ENCODE assay signal across 1 fruit fly cellular context in the genomic region with DNA sequence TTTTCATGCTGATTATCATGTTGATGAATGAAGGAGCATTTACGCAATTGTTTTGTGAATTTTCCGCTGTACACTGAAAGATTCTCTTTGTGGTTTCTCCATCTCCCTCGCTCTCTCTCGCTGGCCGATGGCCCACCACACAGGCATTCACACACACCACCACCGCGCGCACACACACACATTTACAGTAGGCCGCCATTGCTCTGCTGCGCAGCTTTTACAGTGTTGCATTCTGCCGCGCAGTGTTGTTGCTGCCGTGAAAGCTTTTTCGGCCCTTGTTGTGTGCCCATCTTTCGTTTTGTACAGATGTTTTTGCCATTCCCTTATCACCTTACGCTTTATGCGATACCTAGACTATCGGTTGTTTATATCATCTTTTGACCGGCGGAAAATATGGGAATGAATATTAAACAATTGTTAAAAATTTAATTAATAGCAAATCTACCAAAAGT.
TF ChIP-seq lines count a peak whose summit lies in the region.

No protein-coding gene starts in this region.

TF ChIP-seq in whole organism, embryonic, 481 proteins besides CTCF, POLR2A, EP300 and RAD21 (continued from another document and continues in another):
- TF ChIP-seq CG2120 (GFP tag; optimal IDR thresholded peaks at IDR 0.05; lab: Kevin White, UChicago) (peak; percentile 10), ato (GFP tag; IDR thresholded peaks at IDR 0.05; lab: Robert Waterston, UW; ENCODE audit: partially characterized antibody) (peak; percentile 50; the same call in 1 of the 2 replicates), ac (GFP tag; optimal IDR thresholded peaks at IDR 0.05; lab: Kevin White, UChicago) (no peak), exex (tag; optimal IDR thresholded peaks at IDR 0.05; lab: Kevin White, UChicago) (peak; percentile 21), row (GFP tag; IDR thresholded peaks at IDR 0.05; lab: Robert Waterston, UW) (peak; percentile 50; the same call in 2 of the 3 replicates), CG10959 (GFP tag; IDR thresholded peaks at IDR 0.05; lab: Robert Waterston, UW) (no peak), CG3847 (GFP tag; IDR thresholded peaks at IDR 0.05; lab: Robert Waterston, UW) (peak; percentile 42), Sin3A (optimal IDR thresholded peaks at IDR 0.05; lab: Kevin White, UChicago) (no peak), CG1832 (GFP tag; optimal IDR thresholded peaks at IDR 0.05; lab: Kevin White, UChicago) (peak; percentile 37), Hsf (GFP tag; optimal IDR thresholded peaks at IDR 0.05; lab: Kevin White, UChicago) (no peak), ind (GFP tag; optimal IDR thresholded peaks at IDR 0.05; lab: Kevin White, UChicago) (no peak), shn (GFP tag; optimal IDR thresholded peaks at IDR 0.05; lab: Kevin White, UChicago) (no peak), tgo (GFP tag; IDR thresholded peaks at IDR 0.05; lab: Robert Waterston, UW) (no peak), Sry-β (GFP tag; optimal IDR thresholded peaks at IDR 0.05; lab: Kevin White, UChicago) (no peak), CG30403 (GFP tag; optimal IDR thresholded peaks at IDR 0.05; lab: Kevin White, UChicago) (no peak), Hmx (GFP tag; optimal IDR thresholded peaks at IDR 0.05; lab: Kevin White, UChicago) (no peak), CG6272 (GFP tag; IDR thresholded peaks at IDR 0.05; lab: Robert Waterston, UW) (no peak), Nf-YB (GFP tag; optimal IDR thresholded peaks at IDR 0.05; lab: Kevin White, UChicago) (no peak), sna (GFP tag; IDR thresholded peaks at IDR 0.05; lab: Robert Waterston, UW; ENCODE audit: partially characterized antibody) (peak; percentile 72), HLH3B (GFP tag; IDR thresholded peaks at IDR 0.05; lab: Robert Waterston, UW) (no peak), lola (GFP tag; optimal IDR thresholded peaks at IDR 0.05; lab: Kevin White, UChicago) (no peak), Meics (GFP tag; optimal IDR thresholded peaks at IDR 0.05; lab: Kevin White, UChicago) (peak; percentile 5), klu (GFP tag; IDR thresholded peaks at IDR 0.05; lab: Robert Waterston, UW) (no peak), GATAe (GFP tag; conservative IDR thresholded peaks at IDR 0.05; lab: Robert Waterston, UW) (no peak), CG7357 (GFP tag; IDR thresholded peaks at IDR 0.05; lab: Robert Waterston, UW) (no peak), Xrp1 (GFP tag; IDR thresholded peaks at IDR 0.05; lab: Robert Waterston, UW) (no peak), Nf-YA (GFP tag; IDR thresholded peaks at IDR 0.05; lab: Robert Waterston, UW) (no peak), CG30020 (tag; optimal IDR thresholded peaks at IDR 0.05; lab: Kevin White, UChicago) (no peak), peb (GFP tag; IDR thresholded peaks at IDR 0.05; lab: Robert Waterston, UW) (no peak), ci (GFP tag; IDR thresholded peaks at IDR 0.05; lab: Robert Waterston, UW) (peak; percentile 57), Lim3 (GFP tag; IDR thresholded peaks at IDR 0.05; lab: Robert Waterston, UW) (no peak), Ada2b (GFP tag; IDR thresholded peaks at IDR 0.05; lab: Robert Waterston, UW) (no peak), lab (GFP tag; optimal IDR thresholded peaks at IDR 0.05; lab: Kevin White, UChicago) (peak; percentile 40), CG4328 (GFP tag; optimal IDR thresholded peaks at IDR 0.05; lab: Kevin White, UChicago) (no peak), gsb-n (tag; optimal IDR thresholded peaks at IDR 0.05; lab: Kevin White, UChicago) (no peak), CG12219 (GFP tag; optimal IDR thresholded peaks at IDR 0.05; lab: Kevin White, UChicago) (no peak), Atf-2 (GFP tag; optimal IDR thresholded peaks at IDR 0.05; lab: Kevin White, UChicago) (no peak), dpn (GFP tag; optimal IDR thresholded peaks at IDR 0.05; lab: Kevin White, UChicago) (no peak), NFAT (GFP tag; IDR thresholded peaks at IDR 0.05; lab: Robert Waterston, UW) (peak; percentile 56), Dbx (GFP tag; IDR thresholded peaks at IDR 0.05; lab: Robert Waterston, UW) (peak; percentile 35; the same call in 2 of the 3 replicates), CG2199 (GFP tag; IDR thresholded peaks at IDR 0.05; lab: Robert Waterston, UW) (0 out of 3 replicates have a peak, but pooled peaks have one; percentile 20), CG16863 (GFP tag; optimal IDR thresholded peaks at IDR 0.05; lab: Kevin White, UChicago) (no peak), CG18476 (GFP tag; optimal IDR thresholded peaks at IDR 0.05; lab: Kevin White, UChicago) (no peak), MESR4 (GFP tag; optimal IDR thresholded peaks at IDR 0.05; lab: Kevin White, UChicago) (peak; percentile 13), dati (GFP tag; IDR thresholded peaks at IDR 0.05; lab: Robert Waterston, UW) (no peak), CG15479 (GFP tag; optimal IDR thresholded peaks at IDR 0.05; lab: Kevin White, UChicago) (no peak), Sox100B (GFP tag; optimal IDR thresholded peaks at IDR 0.05; lab: Kevin White, UChicago) (no peak), CG31224 (GFP tag; IDR thresholded peaks at IDR 0.05; lab: Robert Waterston, UW) (no peak), ken (GFP tag; IDR thresholded peaks at IDR 0.05; lab: Robert Waterston, UW) (peak; percentile 52; the same call in 1 of the 3 replicates), Hmr (GFP tag; optimal IDR thresholded peaks at IDR 0.05; lab: Kevin White, UChicago) (no peak), ap (GFP tag; IDR thresholded peaks at IDR 0.05; lab: Robert Waterston, UW) (no peak), MTF-1 (GFP tag; optimal IDR thresholded peaks at IDR 0.05; lab: Kevin White, UChicago; ENCODE audit: borderline replicate concordance) (no peak), CG10654 (GFP tag; optimal IDR thresholded peaks at IDR 0.05; lab: Kevin White, UChicago) (no peak), tin (GFP tag; optimal IDR thresholded peaks at IDR 0.05; lab: Kevin White, UChicago) (no peak), CG1647 (GFP tag; optimal IDR thresholded peaks at IDR 0.05; lab: Kevin White, UChicago) (no peak), usp (GFP tag; optimal IDR thresholded peaks at IDR 0.05; lab: Kevin White, UChicago) (no peak), sr (GFP tag; IDR thresholded peaks at IDR 0.05; lab: Robert Waterston, UW) (no peak), NfI (GFP tag; optimal IDR thresholded peaks at IDR 0.05; lab: Kevin White, UChicago) (no peak), Fer1 (GFP tag; optimal IDR thresholded peaks at IDR 0.05; lab: Kevin White, UChicago) (peak; percentile 37), B-H1 (GFP tag; IDR thresholded peaks at IDR 0.05; lab: Robert Waterston, UW) (no peak), fru (optimal IDR thresholded peaks at IDR 0.05; lab: Kevin White, UChicago) (no peak), tio (GFP tag; optimal IDR thresholded peaks at IDR 0.05; lab: Kevin White, UChicago) (no peak), tx (GFP tag; optimal IDR thresholded peaks at IDR 0.05; lab: Kevin White, UChicago) (no peak), ttk (GFP tag; IDR thresholded peaks at IDR 0.05; lab: Robert Waterston, UW) (no peak), CG11456 (GFP tag; IDR thresholded peaks at IDR 0.05; lab: Robert Waterston, UW) (peak; percentile 48; the same call in 1 of the 3 replicates), CG11247 (GFP tag; IDR thresholded peaks at IDR 0.05; lab: Robert Waterston, UW) (no peak), CG10267 (tag; optimal IDR thresholded peaks at IDR 0.05; lab: Kevin White, UChicago) (peak; percentile 53), CG14965 (GFP tag; optimal IDR thresholded peaks at IDR 0.05; lab: Kevin White, UChicago; ENCODE audit: borderline replicate concordance) (no peak), sug (tag; optimal IDR thresholded peaks at IDR 0.05; lab: Kevin White, UChicago) (peak; percentile 47), CG13287 (GFP tag; IDR thresholded peaks at IDR 0.05; lab: Robert Waterston, UW; ENCODE audit: partially characterized antibody) (peak; percentile 86), Dll (GFP tag; IDR thresholded peaks at IDR 0.05; lab: Robert Waterston, UW; ENCODE audit: partially characterized antibody) (peak; percentile 77), CG7372 (GFP tag; IDR thresholded peaks at IDR 0.05; lab: Robert Waterston, UW) (no peak), crc (GFP tag; optimal IDR thresholded peaks at IDR 0.05; lab: Kevin White, UChicago) (no peak), Awh (GFP tag; IDR thresholded peaks at IDR 0.05; lab: Robert Waterston, UW) (no peak), Rfx (GFP tag; IDR thresholded peaks at IDR 0.05; lab: Robert Waterston, UW) (peak; percentile 46; the same call in 1 of the 2 replicates), pan (optimal IDR thresholded peaks at IDR 0.05; lab: Kevin White, UChicago) (no peak), pan (GFP tag; optimal IDR thresholded peaks at IDR 0.05 in 1 of 2, IDR thresholded peaks at IDR 0.05 in 1 of 2) (no peak), mld (GFP tag; IDR thresholded peaks at IDR 0.05; lab: Robert Waterston, UW; ENCODE audit: partially characterized antibody) (peak; percentile 50; the same call in 2 of the 3 replicates), CG8478 (optimal IDR thresholded peaks at IDR 0.05; lab: Kevin White, UChicago) (peak; percentile 91), CG12744 (GFP tag; optimal IDR thresholded peaks at IDR 0.05; lab: Kevin White, UChicago) (no peak), CG3065 (GFP tag; optimal IDR thresholded peaks at IDR 0.05; lab: Kevin White, UChicago) (no peak), Eip74EF (GFP tag; optimal IDR thresholded peaks at IDR 0.05; lab: Kevin White, UChicago) (no peak), CG33557 (GFP tag; optimal IDR thresholded peaks at IDR 0.05; lab: Kevin White, UChicago) (no peak), croc (GFP tag; conservative IDR thresholded peaks at IDR 0.05; lab: Robert Waterston, UW) (no peak), ERR (GFP tag; optimal IDR thresholded peaks at IDR 0.05; lab: Kevin White, UChicago) (peak; percentile 1), CG6654 (GFP tag; optimal IDR thresholded peaks at IDR 0.05; lab: Kevin White, UChicago) (no peak), crp (GFP tag; optimal IDR thresholded peaks at IDR 0.05; lab: Kevin White, UChicago) (peak in 1 of 2 experiments; percentile 74), caup (GFP tag; optimal IDR thresholded peaks at IDR 0.05; lab: Kevin White, UChicago; ENCODE audit: severe bottlenecking) (no peak), Xbp1 (GFP tag; optimal IDR thresholded peaks at IDR 0.05; lab: Kevin White, UChicago) (no peak), CG2712 (tag; optimal IDR thresholded peaks at IDR 0.05; lab: Kevin White, UChicago) (no peak), so (GFP tag; IDR thresholded peaks at IDR 0.05; lab: Robert Waterston, UW) (no peak), Mes4 (GFP tag; optimal IDR thresholded peaks at IDR 0.05; lab: Kevin White, UChicago) (no peak), CG3407 (GFP tag; optimal IDR thresholded peaks at IDR 0.05; lab: Kevin White, UChicago) (no peak), CG12299 (tag; optimal IDR thresholded peaks at IDR 0.05; lab: Kevin White, UChicago) (no peak), nom (GFP tag; optimal IDR thresholded peaks at IDR 0.05; lab: Kevin White, UChicago) (peak; percentile 8), CG7271 (tag; optimal IDR thresholded peaks at IDR 0.05; lab: Kevin White, UChicago) (no peak), cg (GFP tag; optimal IDR thresholded peaks at IDR 0.05; lab: Kevin White, UChicago) (peak; percentile 94), sim (GFP tag; IDR thresholded peaks at IDR 0.05; lab: Robert Waterston, UW) (no peak), Bdp1 (GFP tag; optimal IDR thresholded peaks at IDR 0.05; lab: Kevin White, UChicago) (no peak), grn (GFP tag; optimal IDR thresholded peaks at IDR 0.05; lab: Kevin White, UChicago) (peak; percentile 20), CG9609 (GFP tag; optimal IDR thresholded peaks at IDR 0.05; lab: Kevin White, UChicago) (no peak), nau (GFP tag; optimal IDR thresholded peaks at IDR 0.05; lab: Kevin White, UChicago) (no peak), CG34224 (GFP tag; IDR thresholded peaks at IDR 0.05; lab: Robert Waterston, UW; ENCODE audit: partially characterized antibody) (peak; percentile 76), chm (GFP tag; IDR thresholded peaks at IDR 0.05; lab: Robert Waterston, UW) (0 out of 2 replicates have a peak, but pooled peaks have one; percentile 29), lov (optimal IDR thresholded peaks at IDR 0.05; lab: Kevin White, UChicago) (no peak), lov (GFP tag; IDR thresholded peaks at IDR 0.05; lab: Robert Waterston, UW) (0 out of 3 replicates have a peak, but pooled peaks have one; percentile 34), CG12659 (GFP tag; optimal IDR thresholded peaks at IDR 0.05; lab: Kevin White, UChicago) (peak; percentile 60), Lpt (GFP tag; optimal IDR thresholded peaks at IDR 0.05; lab: Kevin White, UChicago) (no peak), CG6854 (GFP tag; optimal IDR thresholded peaks at IDR 0.05; lab: Kevin White, UChicago) (no peak), vfl (GFP tag; optimal IDR thresholded peaks at IDR 0.05; lab: Kevin White, UChicago) (no peak), CG13123 (GFP tag; optimal IDR thresholded peaks at IDR 0.05; lab: Kevin White, UChicago) (no peak), CG18262 (tag; optimal IDR thresholded peaks at IDR 0.05; lab: Kevin White, UChicago) (no peak), slou (GFP tag; optimal IDR thresholded peaks at IDR 0.05; lab: Kevin White, UChicago) (no peak), eve (GFP tag; optimal IDR thresholded peaks at IDR 0.05; lab: Kevin White, UChicago) (no peak), Fer3 (tag; optimal IDR thresholded peaks at IDR 0.05; lab: Kevin White, UChicago) (no peak), Bgb (GFP tag; IDR thresholded peaks at IDR 0.05; lab: Robert Waterston, UW; ENCODE audit: partially characterized antibody) (peak; percentile 78), hkb (optimal IDR thresholded peaks at IDR 0.05; lab: Kevin White, UChicago) (no peak), hkb (GFP tag; IDR thresholded peaks at IDR 0.05; lab: Robert Waterston, UW) (no peak), CG6254 (GFP tag; optimal IDR thresholded peaks at IDR 0.05; lab: Kevin White, UChicago) (no peak), fd3F (GFP tag; optimal IDR thresholded peaks at IDR 0.05; lab: Kevin White, UChicago) (no peak), sc (optimal IDR thresholded peaks at IDR 0.05; lab: Kevin White, UChicago) (no peak), sc (GFP tag; optimal IDR thresholded peaks at IDR 0.05; lab: Kevin White, UChicago) (no peak), Med (GFP tag; lab: Kevin White, UChicago) (peak; percentile 86), bbx (GFP tag; IDR thresholded peaks at IDR 0.05; lab: Robert Waterston, UW; ENCODE audit: partially characterized antibody) (peak; percentile 87), Antp (GFP tag; optimal IDR thresholded peaks at IDR 0.05; lab: Kevin White, UChicago) (no peak), dimm (GFP tag; IDR thresholded peaks at IDR 0.05; lab: Robert Waterston, UW) (no peak), CG17361 (GFP tag; IDR thresholded peaks at IDR 0.05; lab: Robert Waterston, UW) (no peak), gcm2 (GFP tag; optimal IDR thresholded peaks at IDR 0.05; lab: Kevin White, UChicago) (no peak), Abd-B (GFP tag; optimal IDR thresholded peaks at IDR 0.05; lab: Kevin White, UChicago) (no peak), Gug (GFP tag; IDR thresholded peaks at IDR 0.05; lab: Robert Waterston, UW) (no peak)
